Fruit fly (Drosophila melanogaster): ENCODE results near the gene Nup37.

Nup37 gene

dm6 chr3R:25232271-25232989, 15.0 kb upstream of the Nup37 start, which contains the start of gene Cad96Cb (continued):
- peak; percentile 57 for TF ChIP-seq fd85E (GFP tag; optimal IDR thresholded peaks at IDR 0.05)
- peak; percentile 89 for TF ChIP-seq CG8632 (GFP tag; optimal IDR thresholded peaks at IDR 0.05)
- TF ChIP-seq CG6163 (GFP tag; IDR thresholded peaks at IDR 0.05) = peak; percentile 81
- TF ChIP-seq Lpt (GFP tag; optimal IDR thresholded peaks at IDR 0.05) = peak; percentile 92
- peak; percentile 93 for TF ChIP-seq CG11762 (GFP tag; optimal IDR thresholded peaks at IDR 0.05; ENCODE audit: insufficient read depth)
- TF ChIP-seq salr (GFP tag; optimal IDR thresholded peaks at IDR 0.05) = peak; percentile 57 to 98
- TF ChIP-seq CG11294 (GFP tag; IDR thresholded peaks at IDR 0.05) = peak; percentile 61
- peak; percentile 95 for TF ChIP-seq CG4318 (GFP tag; optimal IDR thresholded peaks at IDR 0.05)
- peak; percentile 94 for TF ChIP-seq Sox14 (GFP tag; optimal IDR thresholded peaks at IDR 0.05)
- TF ChIP-seq CG6808 (GFP tag; optimal IDR thresholded peaks at IDR 0.05) = peak; percentile 93
- TF ChIP-seq achi (GFP tag; optimal IDR thresholded peaks at IDR 0.05) = peak; percentile 93
- peak; percentile 89 for TF ChIP-seq CG8319 (GFP tag; optimal IDR thresholded peaks at IDR 0.05)
- TF ChIP-seq Met (GFP tag; optimal IDR thresholded peaks at IDR 0.05) = peak; percentile 95

DNA sequence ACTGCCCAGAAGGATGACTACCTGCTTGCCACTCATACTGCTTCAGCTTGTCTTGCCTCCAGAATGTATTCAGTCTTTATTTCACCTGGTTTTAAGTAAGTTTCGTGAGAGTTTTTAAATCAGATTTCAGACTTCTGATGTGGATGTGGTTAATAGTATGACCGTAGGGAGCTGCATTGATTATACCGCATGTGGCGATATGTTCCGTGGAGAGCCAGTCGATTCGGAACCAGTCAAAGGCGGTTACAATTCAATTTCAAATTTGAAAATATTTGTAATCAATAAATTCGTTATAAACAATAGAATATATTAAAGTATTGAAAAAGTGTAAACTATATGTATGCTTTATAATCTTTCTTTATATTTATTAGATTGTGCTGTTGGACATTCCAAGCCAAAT, 12.1 kb upstream of the Nup37 start, which contains the start of gene Sil1:
TSS of gene Sil1 (minus strand) at position 168 of the 400 bp plus-strand sequence.
- peak; percentile 45 for TF ChIP-seq CG1621 (tag; optimal IDR thresholded peaks at IDR 0.05)
- TF ChIP-seq CG9139 (GFP tag; optimal IDR thresholded peaks at IDR 0.05) = no peak
- TF ChIP-seq CG11902 (GFP tag; optimal IDR thresholded peaks at IDR 0.05) = no peak
- TF ChIP-seq Lpt (GFP tag; optimal IDR thresholded peaks at IDR 0.05) = no peak

dm6 chr3R:25236121-25236520, 11.3 kb upstream of the Nup37 start:
- TF ChIP-seq Hr39 (GFP tag; optimal IDR thresholded peaks at IDR 0.05) = no peak
- peak; percentile 16 for TF ChIP-seq Eip78C (GFP tag)
- peak; percentile 56 for TF ChIP-seq fkh (GFP tag; optimal IDR thresholded peaks at IDR 0.05)

DNA sequence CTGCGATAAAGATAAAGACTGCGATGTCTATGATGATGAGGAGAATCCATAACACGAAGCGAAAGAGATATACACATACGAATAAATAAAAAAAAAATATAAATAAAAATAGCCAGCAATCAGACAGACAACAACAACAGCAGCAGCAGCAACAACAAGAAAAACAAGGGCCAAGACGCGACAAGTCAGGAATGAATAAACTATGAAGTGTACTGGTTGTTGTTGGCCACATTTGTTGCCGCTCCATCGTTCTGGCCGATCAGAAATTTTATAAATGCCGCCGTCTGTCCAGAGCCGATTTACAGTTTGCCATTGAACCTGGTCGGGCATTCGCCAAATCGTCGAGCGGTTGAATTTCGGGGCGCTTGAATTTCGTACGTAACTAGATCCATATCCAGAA, 10.1 kb upstream of the Nup37 start, which contains the start of gene Jhbp7:
TSS of gene Jhbp7 (plus strand) at position 301 of the 400 bp plus-strand sequence.
- no peak for TF ChIP-seq CG6792 (GFP tag; optimal IDR thresholded peaks at IDR 0.05)
- no peak for TF ChIP-seq Hr4 (GFP tag; optimal IDR thresholded peaks at IDR 0.05)
- TF ChIP-seq vri (GFP tag; optimal IDR thresholded peaks at IDR 0.05) = no peak
- TF ChIP-seq CG11294 (GFP tag; IDR thresholded peaks at IDR 0.05) = no peak
- TF ChIP-seq ss (GFP tag; optimal IDR thresholded peaks at IDR 0.05) = peak in 1 of 2 experiments; percentile 0
- TF ChIP-seq Gug (GFP tag; IDR thresholded peaks at IDR 0.05) = no peak
- TF ChIP-seq CG6163 (GFP tag; IDR thresholded peaks at IDR 0.05) = no peak
- no peak for TF ChIP-seq topi (GFP tag; optimal IDR thresholded peaks at IDR 0.05)
- no peak for TF ChIP-seq CG10631 (GFP tag; optimal IDR thresholded peaks at IDR 0.05)
- no peak for TF ChIP-seq Hr39 (GFP tag; optimal IDR thresholded peaks at IDR 0.05)
- TF ChIP-seq fd59A (GFP tag; optimal IDR thresholded peaks at IDR 0.05) = no peak
- peak; percentile 8 for TF ChIP-seq dsx (GFP tag; optimal IDR thresholded peaks at IDR 0.05; ENCODE audit: poor library complexity, severe bottlenecking)
- no peak for TF ChIP-seq CG8319 (GFP tag; optimal IDR thresholded peaks at IDR 0.05)

- TF ChIP-seq salr (GFP tag; optimal IDR thresholded peaks at IDR 0.05) = no peak
- TF ChIP-seq acj6 (GFP tag; optimal IDR thresholded peaks at IDR 0.05) = no peak
- no peak for TF ChIP-seq CG6276 (GFP tag; optimal IDR thresholded peaks at IDR 0.05)
- peak; percentile 39 for TF ChIP-seq Ets96B (tag; optimal IDR thresholded peaks at IDR 0.05)
- no peak for TF ChIP-seq pdm3 (GFP tag; optimal IDR thresholded peaks at IDR 0.05)
- no peak for TF ChIP-seq eg (GFP tag; IDR thresholded peaks at IDR 0.05)
- no peak for TF ChIP-seq Hr39 (GFP tag; optimal IDR thresholded peaks at IDR 0.05)
- no peak for TF ChIP-seq CG11762 (GFP tag; optimal IDR thresholded peaks at IDR 0.05; ENCODE audit: insufficient read depth)
- no peak for TF ChIP-seq CG6854 (GFP tag; optimal IDR thresholded peaks at IDR 0.05)
- TF ChIP-seq CG34406 (GFP tag; optimal IDR thresholded peaks at IDR 0.05) = no peak
- TF ChIP-seq Eip75B (GFP tag; optimal IDR thresholded peaks at IDR 0.05) = peak; percentile 31
- peak; percentile 78 for TF ChIP-seq Eip78C (GFP tag)
- TF ChIP-seq dsx (GFP tag; optimal IDR thresholded peaks at IDR 0.05; ENCODE audit: poor library complexity, severe bottlenecking) = peak; percentile 56
- TF ChIP-seq OdsH (GFP tag; optimal IDR thresholded peaks at IDR 0.05) = no peak
- TF ChIP-seq vri (GFP tag; optimal IDR thresholded peaks at IDR 0.05) = no peak
- TF ChIP-seq CG6163 (GFP tag; IDR thresholded peaks at IDR 0.05) = no peak
- peak; percentile 47 for TF ChIP-seq CG6808 (GFP tag; optimal IDR thresholded peaks at IDR 0.05)
- no peak for TF ChIP-seq fd85E (GFP tag; optimal IDR thresholded peaks at IDR 0.05)
- TF ChIP-seq Eip93F (GFP tag; optimal IDR thresholded peaks at IDR 0.05) = no peak
- TF ChIP-seq CG10669 (GFP tag; optimal IDR thresholded peaks at IDR 0.05) = peak; percentile 31
Observed at dm6 chr3R:25238771-25239700, 8.4 kb upstream of the Nup37 start.
